Fruit fly (Drosophila melanogaster) whole organism, embryonic: ENCODE measurements around the gene sinu.

ENCODE experiments used
- Abd-B ChIP-seq: fragments of 200-800 bp; sonication (Bioruptor generic); optimal IDR thresholded peaks from 2 replicates; lab custom pipeline; 2018; ENCODE audit warnings: missing biosample characterization, mild to moderate bottlenecking, missing genetic modification characterization, moderate library complexity
- Atf-2 ChIP-seq: fragments of 200-800 bp; sonication (Bioruptor generic); optimal IDR thresholded peaks from 2 replicates; lab custom pipeline; 2016; ENCODE audit warnings: missing biosample characterization, missing genetic modification characterization
- CG10147 ChIP-seq: fragments of 200-800 bp; sonication (Bioruptor generic); optimal IDR thresholded peaks from 2 replicates; lab custom pipeline; 2019; ENCODE audit warnings: missing biosample characterization, mild to moderate bottlenecking, missing genetic modification characterization, moderate library complexity
- CG10979 ChIP-seq: fragments of 200-800 bp; sonication (Bioruptor generic); optimal IDR thresholded peaks from 2 replicates; lab custom pipeline; 2018; ENCODE audit warnings: missing biosample characterization, mild to moderate bottlenecking, missing genetic modification characterization, moderate library complexity
- CG11504 ChIP-seq: fragments of 200-800 bp; sonication (Bioruptor generic); optimal IDR thresholded peaks from 3 replicates; lab custom pipeline; 2019; ENCODE audit warnings: missing biosample characterization, mild to moderate bottlenecking, missing genetic modification characterization, moderate library complexity
- CG12104 ChIP-seq: fragments of 200-800 bp; sonication (Bioruptor generic); optimal IDR thresholded peaks from 3 replicates; lab custom pipeline; 2016; ENCODE audit warnings: missing biosample characterization, missing genetic modification characterization
- CG12219 ChIP-seq: fragments of 200-800 bp; sonication (Bioruptor generic); optimal IDR thresholded peaks from 3 replicates; lab custom pipeline; 2018; ENCODE audit warnings: missing biosample characterization, mild to moderate bottlenecking, missing genetic modification characterization
- CG1233 ChIP-seq: fragments of 200-800 bp; sonication (Bioruptor generic); optimal IDR thresholded peaks from 4 replicates; lab custom pipeline; 2018; ENCODE audit warnings: missing biosample characterization, mild to moderate bottlenecking, missing genetic modification characterization
- CG13123 ChIP-seq: fragments of 200-800 bp; sonication (Bioruptor generic); optimal IDR thresholded peaks from 2 replicates; lab custom pipeline; 2016; ENCODE audit warnings: missing biosample characterization, missing genetic modification characterization
- CG13894 ChIP-seq: fragments of 200-800 bp; sonication (Bioruptor generic); optimal IDR thresholded peaks from 3 replicates; lab custom pipeline; 2018; ENCODE audit warnings: missing biosample characterization, mild to moderate bottlenecking, missing genetic modification characterization, moderate library complexity
- CG16813 ChIP-seq: fragments of 200-800 bp; sonication (Bioruptor generic); IDR thresholded peaks from 3 replicates; pipeline ENCODE4 v1.3.6; 2022; ENCODE audit warnings: missing biosample characterization, missing genetic modification characterization; ENCODE audit not compliant: partially characterized antibody
- CG18476 ChIP-seq: fragments of 200-800 bp; sonication (Bioruptor generic); optimal IDR thresholded peaks from 2 replicates; lab custom pipeline; 2016; ENCODE audit warnings: missing biosample characterization, mild to moderate bottlenecking, missing genetic modification characterization
- CG33213 ChIP-seq: fragments of 200-800 bp; sonication (Bioruptor generic); optimal IDR thresholded peaks from 3 replicates; lab custom pipeline; 2016; ENCODE audit warnings: missing biosample characterization, missing genetic modification characterization
- CG34224 ChIP-seq: fragments of 200-800 bp; sonication (Bioruptor generic); IDR thresholded peaks from 3 replicates; pipeline ENCODE4 v1.3.6; 2022; ENCODE audit warnings: missing biosample characterization, missing genetic modification characterization; ENCODE audit not compliant: partially characterized antibody
- CG34376 ChIP-seq: fragments of 200-800 bp; sonication (Bioruptor generic); optimal IDR thresholded peaks from 2 replicates; lab custom pipeline; 2018; ENCODE audit warnings: missing biosample characterization, mild to moderate bottlenecking, missing genetic modification characterization
- CG3847 ChIP-seq: fragments of 200-800 bp; sonication (Bioruptor generic); IDR thresholded peaks from 2 replicates; pipeline ENCODE4 v1.3.6; 2022; ENCODE audit warnings: missing biosample characterization, missing genetic modification characterization
- CG4854 ChIP-seq: fragments of 200-800 bp; sonication (Bioruptor generic); optimal IDR thresholded peaks from 2 replicates; lab custom pipeline; 2016; ENCODE audit warnings: missing biosample characterization, missing genetic modification characterization, inconsistent platforms
- CG6272 ChIP-seq: fragments of 200-800 bp; sonication (Bioruptor generic); IDR thresholded peaks from 2 replicates; pipeline ENCODE4 v1.3.6; 2022; ENCODE audit warnings: missing biosample characterization, missing genetic modification characterization
- CG7271 ChIP-seq: fragments of 200-800 bp; sonication (Bioruptor generic); optimal IDR thresholded peaks from 2 replicates; lab custom pipeline; 2018; ENCODE audit warnings: missing biosample characterization, mild to moderate bottlenecking, missing genetic modification characterization, moderate library complexity
- CG9215 ChIP-seq: fragments of 200-800 bp; sonication (Bioruptor generic); IDR thresholded peaks from 2 replicates; pipeline ENCODE4 v1.3.6; 2022; ENCODE audit warnings: missing biosample characterization, missing genetic modification characterization
- CkIIα-i1 ChIP-seq: fragments of 200-800 bp; sonication (Bioruptor generic); IDR thresholded peaks from 2 replicates; pipeline ENCODE4 v1.3.6; 2022; ENCODE audit warnings: missing biosample characterization, missing genetic modification characterization
- CoRest ChIP-seq: fragments of 200-800 bp; sonication (Bioruptor generic); optimal IDR thresholded peaks from 3 replicates; lab custom pipeline; 2018; ENCODE audit warnings: missing biosample characterization, mild to moderate bottlenecking, missing genetic modification characterization, moderate library complexity
- Dbx ChIP-seq: fragments of 200-800 bp; sonication (Bioruptor generic); IDR thresholded peaks from 3 replicates; pipeline ENCODE4 v1.3.6; 2022; ENCODE audit warnings: missing biosample characterization, missing genetic modification characterization
- Deaf1 ChIP-seq: fragments of 200-800 bp; optimal IDR thresholded peaks from 3 replicates; lab custom pipeline; 2019; ENCODE audit warnings: missing biosample characterization, mild to moderate bottlenecking, missing genetic modification characterization, moderate library complexity
- Dek ChIP-seq: fragments of 200-800 bp; sonication (Bioruptor generic); optimal IDR thresholded peaks from 3 replicates; lab custom pipeline; 2019; ENCODE audit warnings: missing biosample characterization, mild to moderate bottlenecking, missing genetic modification characterization, moderate library complexity
- Gsc ChIP-seq: fragments of 200-800 bp; sonication (Bioruptor generic); IDR thresholded peaks from 2 replicates; pipeline ENCODE4 v1.3.6; 2022; ENCODE audit warnings: missing biosample characterization, missing genetic modification characterization
- Hr78 ChIP-seq, 2 experiments: fragments of 200-800 bp in 1 of 2; fragments of >200 bp in 1 of 2; sonication (Bioruptor generic) in 1 of 2; optimal IDR thresholded peaks; 2 replicates each; lab custom pipeline; 2017 to 2019; ENCODE audit warnings: missing biosample characterization in 2 of 2, missing genetic modification characterization in 2 of 2, mild to moderate bottlenecking in 1 of 2, moderate library complexity in 1 of 2
- Ravus ChIP-seq: fragments of 200-800 bp; sonication (Bioruptor generic); IDR thresholded peaks from 2 replicates; pipeline ENCODE4 v1.3.6; 2022; ENCODE audit warnings: missing biosample characterization, missing genetic modification characterization
- Rx ChIP-seq: fragments of 200-800 bp; sonication (Bioruptor generic); IDR thresholded peaks from 2 replicates; pipeline ENCODE4 v1.3.6; 2022; ENCODE audit warnings: missing biosample characterization, missing genetic modification characterization
- Sox100B ChIP-seq: fragments of 200-800 bp; sonication (Bioruptor generic); optimal IDR thresholded peaks from 3 replicates; lab custom pipeline; 2018; ENCODE audit warnings: missing biosample characterization, mild to moderate bottlenecking, missing genetic modification characterization
- Sry-δ ChIP-seq: fragments of 200-800 bp; sonication (Bioruptor generic); optimal IDR thresholded peaks from 2 replicates; lab custom pipeline; 2016; ENCODE audit warnings: missing biosample characterization, missing genetic modification characterization
- Taf1 ChIP-seq: fragments of 200-800 bp; sonication (Bioruptor generic); IDR thresholded peaks from 2 replicates; pipeline ENCODE4 v1.3.6; 2022; ENCODE audit warnings: missing biosample characterization, missing genetic modification characterization
- da ChIP-seq: fragments of 200-800 bp; sonication (Bioruptor generic); optimal IDR thresholded peaks from 2 replicates; lab custom pipeline; 2016; ENCODE audit warnings: missing biosample characterization, missing genetic modification characterization
- dysf ChIP-seq: fragments of 200-800 bp; sonication (Bioruptor generic); IDR thresholded peaks from 3 replicates; pipeline ENCODE4 v1.3.6; 2022; ENCODE audit warnings: missing biosample characterization, missing genetic modification characterization
- ewg ChIP-seq: fragments of 200-800 bp; sonication (Bioruptor generic); optimal IDR thresholded peaks from 3 replicates; lab custom pipeline; 2017; ENCODE audit warnings: mild to moderate bottlenecking, missing biosample characterization, missing genetic modification reagents, missing genetic modification characterization
- gcm ChIP-seq: fragments of 200-800 bp; sonication (Bioruptor generic); optimal IDR thresholded peaks from 2 replicates; lab custom pipeline; 2019; ENCODE audit warnings: missing biosample characterization, mild to moderate bottlenecking, missing genetic modification characterization, moderate library complexity
- gem ChIP-seq: fragments of 200-800 bp; sonication (Bioruptor generic); optimal IDR thresholded peaks from 2 replicates; lab custom pipeline; 2019; ENCODE audit warnings: missing biosample characterization, mild to moderate bottlenecking, missing genetic modification characterization, moderate library complexity
- gsb ChIP-seq: fragments of 200-800 bp; sonication (Bioruptor generic); IDR thresholded peaks from 2 replicates; pipeline ENCODE4 v1.3.6; 2022; ENCODE audit warnings: missing biosample characterization, missing genetic modification characterization
- klu ChIP-seq: fragments of 200-800 bp; sonication (Bioruptor generic); IDR thresholded peaks from 2 replicates; pipeline ENCODE4 v1.3.6; 2022; ENCODE audit warnings: missing biosample characterization, missing genetic modification characterization
- mam ChIP-seq: fragments of 200-800 bp; sonication (Bioruptor generic); optimal IDR thresholded peaks from 3 replicates; lab custom pipeline; 2016; ENCODE audit warnings: missing biosample characterization, missing genetic modification characterization
- nmo ChIP-seq: fragments of 200-800 bp; sonication (Bioruptor generic); optimal IDR thresholded peaks from 2 replicates; lab custom pipeline; 2018; ENCODE audit warnings: missing biosample characterization, mild to moderate bottlenecking, missing genetic modification characterization, moderate library complexity
- org-1 ChIP-seq: fragments of 200-800 bp; sonication (Bioruptor generic); optimal IDR thresholded peaks from 2 replicates; lab custom pipeline; 2017; ENCODE audit warnings: missing biosample characterization, missing genetic modification characterization
- peb ChIP-seq: fragments of 200-800 bp; sonication (Bioruptor generic); IDR thresholded peaks from 2 replicates; pipeline ENCODE4 v1.3.6; 2022; ENCODE audit warnings: missing biosample characterization, missing genetic modification characterization
- phol ChIP-seq: fragments of 200-800 bp; sonication (Bioruptor generic); optimal IDR thresholded peaks from 3 replicates; lab custom pipeline; 2018; ENCODE audit warnings: missing biosample characterization, mild to moderate bottlenecking, missing genetic modification characterization, moderate library complexity
- ranshi ChIP-seq: fragments of 200-800 bp; sonication (Bioruptor generic); IDR thresholded peaks from 2 replicates; pipeline ENCODE4 v1.3.6; 2022; ENCODE audit warnings: missing biosample characterization, missing genetic modification characterization
- seq ChIP-seq: fragments of 200-800 bp; sonication (Bioruptor generic); IDR thresholded peaks from 2 replicates; pipeline ENCODE4 v1.3.6; 2022; ENCODE audit warnings: missing biosample characterization, missing genetic modification characterization
- sima ChIP-seq: fragments of 200-800 bp; sonication (Bioruptor generic); optimal IDR thresholded peaks from 2 replicates; lab custom pipeline; 2016; ENCODE audit warnings: missing biosample characterization, missing genetic modification characterization
- tgo ChIP-seq: fragments of 200-800 bp; sonication (Bioruptor generic); IDR thresholded peaks from 3 replicates; pipeline ENCODE4 v1.3.6; 2022; ENCODE audit warnings: missing biosample characterization, missing genetic modification characterization
- trem ChIP-seq: fragments of 200-800 bp; optimal IDR thresholded peaks from 3 replicates; lab custom pipeline; 2019; ENCODE audit warnings: missing biosample characterization, mild to moderate bottlenecking, missing genetic modification characterization, moderate library complexity
- twi ChIP-seq: fragments of 200-800 bp; optimal IDR thresholded peaks from 2 replicates; lab custom pipeline; 2019; ENCODE audit warnings: missing biosample characterization, mild to moderate bottlenecking, missing genetic modification characterization, moderate library complexity
- wek ChIP-seq: fragments of 200-800 bp; sonication (Bioruptor generic); optimal IDR thresholded peaks from 3 replicates; lab custom pipeline; 2018; ENCODE audit warnings: missing biosample characterization, mild to moderate bottlenecking, missing genetic modification characterization, moderate library complexity

sinu gene

DNA sequence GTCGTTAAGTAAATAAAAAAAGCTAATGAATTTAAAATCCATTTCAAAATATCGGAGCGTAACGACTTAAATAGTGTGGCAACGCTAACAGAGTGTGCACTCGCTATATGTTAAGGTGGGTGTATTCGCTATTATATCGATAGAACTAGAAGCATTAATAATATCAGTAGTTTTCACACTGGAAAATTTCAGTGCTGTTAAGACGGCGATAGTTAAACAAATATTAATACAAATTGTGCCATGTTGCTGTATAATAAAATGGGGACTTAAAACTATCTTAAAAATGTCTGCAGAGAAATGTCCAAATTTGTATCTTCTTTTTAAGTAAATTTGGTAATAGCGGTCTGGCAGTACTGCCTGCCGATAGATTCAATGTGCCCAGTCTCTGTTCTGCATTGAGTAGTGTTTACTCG, 21.9 kb upstream of the sinu start (continued):
- TF ChIP-seq CG10979 (tag; lab: Kevin White, UChicago) (peak; percentile 70), CG12104 (GFP tag; lab: Kevin White, UChicago) (peak; percentile 70), Hr78 (GFP tag; optimal IDR thresholded peaks at IDR 0.05; lab: Kevin White, UChicago) (no peak), dysf (GFP tag; lab: Robert Waterston, UW) (peak; percentile 90), CG18476 (GFP tag; lab: Kevin White, UChicago) (peak; percentile 79), twi (tag; lab: Kevin White, UChicago) (no peak), Rx (peak; percentile 92), CG34224 (GFP tag; lab: Robert Waterston, UW) (peak; percentile 79), Ravus (GFP tag; lab: Robert Waterston, UW) (peak; percentile 67), CG4854 (GFP tag; lab: Kevin White, UChicago) (no peak), CG1233 (peak; percentile 74), Deaf1 (tag; lab: Kevin White, UChicago) (no peak), ranshi (GFP tag; lab: Robert Waterston, UW) (peak; percentile 91), Sry-δ (GFP tag; lab: Kevin White, UChicago) (peak; percentile 92), CoRest (tag; lab: Kevin White, UChicago) (peak; percentile 91), ewg (GFP tag; lab: Kevin White, UChicago) (no peak), CG11504 (no peak), trem (tag; lab: Kevin White, UChicago) (peak; percentile 92), CG16813 (GFP tag; lab: Robert Waterston, UW) (peak; percentile 88), CG13123 (GFP tag; lab: Kevin White, UChicago) (peak; percentile 86), Dbx (GFP tag; lab: Robert Waterston, UW) (peak; percentile 91), gem (tag; lab: Kevin White, UChicago) (peak; percentile 91), klu (GFP tag; lab: Robert Waterston, UW) (peak; percentile 92), CG7271 (tag; lab: Kevin White, UChicago) (peak; percentile 69), CkIIα-i1 (peak; percentile 77), Atf-2 (GFP tag; lab: Kevin White, UChicago) (peak; percentile 78), seq (GFP tag; lab: Robert Waterston, UW) (peak; percentile 67), CG10147 (no peak), org-1 (GFP tag; lab: Kevin White, UChicago) (peak; percentile 38), Sox100B (GFP tag; lab: Kevin White, UChicago) (no peak), Abd-B (GFP tag; lab: Kevin White, UChicago) (peak; percentile 98), gcm (GFP tag; lab: Kevin White, UChicago) (no peak), wek (peak; percentile 0), CG34376 (GFP tag; lab: Kevin White, UChicago) (peak; percentile 25), Gsc (peak; percentile 70), CG9215 (GFP tag; lab: Robert Waterston, UW) (peak; percentile 90), sima (peak; percentile 51), Dek (tag; lab: Kevin White, UChicago) (peak; percentile 85), da (peak; percentile 71), CG33213 (GFP tag; lab: Kevin White, UChicago) (peak; percentile 63), tgo (GFP tag; lab: Robert Waterston, UW) (peak; percentile 89), gsb (GFP tag; lab: Robert Waterston, UW) (peak; percentile 77), Taf1 (GFP tag; lab: Robert Waterston, UW) (peak; percentile 82), mam (GFP tag; lab: Kevin White, UChicago) (peak; percentile 95), phol (tag; lab: Kevin White, UChicago) (peak; percentile 90), peb (GFP tag; lab: Robert Waterston, UW) (peak; percentile 56), CG3847 (GFP tag; lab: Robert Waterston, UW) (peak; percentile 95), nmo (peak; percentile 94), CG13894 (no peak), CG12219 (GFP tag; lab: Kevin White, UChicago) (peak; percentile 37), CG6272 (GFP tag; lab: Robert Waterston, UW) (peak; percentile 94)
